Worm (Caenorhabditis elegans) whole organism, L1 larva: ENCODE data around the gene Y110A2AL.4.
A peak's percentile ranks its signal among the peaks of the same experiment; 100 is the strongest.

Source experiments
- C04F5.9 ChIP-seq: sonication (generic microtip); optimal IDR thresholded peaks from 2 replicates; lab custom pipeline; 2016; ENCODE audit warnings: missing genetic modification characterization, missing compliant biosample characterization
- C16A3.4 ChIP-seq: fragments of 150-350 bp; optimal IDR thresholded peaks from 2 replicates; lab custom pipeline; 2014; ENCODE audit warnings: missing biosample characterization, missing genetic modification characterization
- F16B12.6 ChIP-seq: fragments of 150-350 bp; optimal IDR thresholded peaks from 2 replicates; lab custom pipeline; 2014; ENCODE audit warnings: missing biosample characterization, missing genetic modification characterization
- Y116A8C.19 ChIP-seq: sonication (generic microtip); optimal IDR thresholded peaks from 2 replicates; lab custom pipeline; 2016; ENCODE audit warnings: missing compliant biosample characterization, missing genetic modification characterization, borderline replicate concordance
- alr-1 ChIP-seq: fragments of 200-800 bp; sonication (Bioruptor generic); optimal IDR thresholded peaks from 2 replicates; lab custom pipeline; 2018; ENCODE audit warnings: borderline replicate concordance, mild to moderate bottlenecking, missing genetic modification characterization, missing compliant biosample characterization
- aly-2 ChIP-seq: fragments of 150-350 bp; optimal IDR thresholded peaks from 2 replicates; lab custom pipeline; 2014; ENCODE audit warnings: missing biosample characterization, missing genetic modification characterization
- ama-1 ChIP-seq: fragments of 150-350 bp; optimal IDR thresholded peaks from 2 replicates; lab custom pipeline; 2014
- blmp-1 ChIP-seq: fragments of 150-350 bp; optimal IDR thresholded peaks from 2 replicates; lab custom pipeline; 2014; ENCODE audit warnings: missing biosample characterization, missing genetic modification characterization
- ceh-63 ChIP-seq: fragments of 200-800 bp; sonication (Bioruptor generic); optimal IDR thresholded peaks from 2 replicates; lab custom pipeline; 2018; ENCODE audit warnings: mild to moderate bottlenecking, missing genetic modification characterization, missing compliant biosample characterization
- ceh-90 ChIP-seq: sonication (generic microtip); optimal IDR thresholded peaks from 2 replicates; lab custom pipeline; 2016; ENCODE audit warnings: missing genetic modification characterization, missing compliant biosample characterization
- dpl-1 ChIP-seq, 3 experiments: fragments of 150-350 bp in 2 of 3; sonication (generic microtip) in 1 of 3; optimal IDR thresholded peaks; 2 replicates each; lab custom pipeline; 2014 to 2017; ENCODE audit warnings: missing biosample characterization in 3 of 3, missing genetic modification characterization in 3 of 3, missing genetic modification reagents in 3 of 3
- dsc-1 ChIP-seq: sonication (generic microtip); optimal IDR thresholded peaks from 2 replicates; lab custom pipeline; 2016; ENCODE audit warnings: mild to moderate bottlenecking, missing genetic modification characterization, missing compliant biosample characterization
- egl-13 ChIP-seq: sonication (generic microtip); optimal IDR thresholded peaks from 2 replicates; lab custom pipeline; 2016; ENCODE audit warnings: missing genotype, missing genetic modification reagents, missing genetic modification characterization, missing compliant biosample characterization
- egl-27 ChIP-seq, 2 experiments: fragments of 150-350 bp in 1 of 2; sonication (generic microtip); optimal IDR thresholded peaks; 3 replicates each; lab custom pipeline; 2017 to 2018; ENCODE audit warnings: missing biosample characterization in 2 of 2, missing genetic modification characterization in 2 of 2, missing genetic modification reagents in 2 of 2
- elt-2 ChIP-seq: sonication (generic microtip); optimal IDR thresholded peaks from 2 replicates; lab custom pipeline; 2016; ENCODE audit warnings: missing genetic modification characterization, mild to moderate bottlenecking, inconsistent platforms, missing compliant biosample characterization, missing genetic modification reagents
- elt-3 ChIP-seq, 6 experiments: fragments of 150-350 bp in 1 of 6; sonication (generic microtip); optimal IDR thresholded peaks; 2 replicates each; lab custom pipeline; 2017 to 2018; ENCODE audit warnings: missing biosample characterization in 6 of 6, missing genetic modification characterization in 6 of 6, inconsistent platforms in 1 of 6
- ets-5 ChIP-seq: fragments of 200-800 bp; sonication (Bioruptor generic); IDR thresholded peaks from 2 replicates; pipeline ENCODE4 v1.3.6; 2022; ENCODE audit warnings: missing genetic modification characterization, missing compliant biosample characterization
- fkh-4 ChIP-seq: sonication (generic microtip); optimal IDR thresholded peaks from 2 replicates; lab custom pipeline; 2016; ENCODE audit warnings: missing compliant biosample characterization, missing genetic modification characterization, borderline replicate concordance
- fkh-8 ChIP-seq: sonication (generic microtip); optimal IDR thresholded peaks from 2 replicates; lab custom pipeline; 2016; ENCODE audit warnings: mild to moderate bottlenecking, missing genetic modification characterization, missing compliant biosample characterization
- grh-1 ChIP-seq: fragments of 200-800 bp; sonication (Bioruptor generic); IDR thresholded peaks from 2 replicates; pipeline ENCODE4 v1.3.6; 2022; ENCODE audit warnings: missing genetic modification reagents, missing genetic modification characterization, missing compliant biosample characterization
- jun-1 ChIP-seq: fragments of 150-350 bp; optimal IDR thresholded peaks from 2 replicates; lab custom pipeline; 2014; ENCODE audit warnings: missing biosample characterization, missing genetic modification reagents, missing genetic modification characterization
- lin-13 ChIP-seq: fragments of 150-350 bp; optimal IDR thresholded peaks from 2 replicates; lab custom pipeline; 2014; ENCODE audit warnings: missing biosample characterization, missing genetic modification reagents, missing genetic modification characterization
- lin-14 ChIP-seq: fragments of 200-800 bp; sonication (Bioruptor generic); optimal IDR thresholded peaks from 2 replicates; lab custom pipeline; 2018; ENCODE audit warnings: mild to moderate bottlenecking, missing genetic modification characterization, moderate library complexity, missing compliant biosample characterization
- lin-35 ChIP-seq, 2 experiments: fragments of 150-350 bp; optimal IDR thresholded peaks; 2 replicates each; lab custom pipeline; 2014; ENCODE audit warnings: missing biosample characterization in 2 of 2, missing genetic modification characterization in 2 of 2, missing genetic modification reagents in 2 of 2
- lin-39 ChIP-seq: fragments of 150-350 bp; optimal IDR thresholded peaks from 2 replicates; lab custom pipeline; 2014; ENCODE audit warnings: missing biosample characterization, missing genetic modification reagents, missing genetic modification characterization
- mab-9 ChIP-seq: fragments of 200-800 bp; sonication (Bioruptor generic); IDR thresholded peaks from 2 replicates; pipeline ENCODE4 v1.3.6; 2022; ENCODE audit warnings: missing genetic modification reagents, missing genetic modification characterization, missing compliant biosample characterization
- mef-2 ChIP-seq: fragments of 150-350 bp; optimal IDR thresholded peaks from 2 replicates; lab custom pipeline; 2014; ENCODE audit warnings: missing biosample characterization, missing genetic modification characterization
- mep-1 ChIP-seq: fragments of 150-350 bp; optimal IDR thresholded peaks from 2 replicates; lab custom pipeline; 2014; ENCODE audit warnings: missing biosample characterization, missing genetic modification characterization
- nhr-11 ChIP-seq: fragments of 150-350 bp; optimal IDR thresholded peaks from 2 replicates; lab custom pipeline; 2014; ENCODE audit warnings: missing biosample characterization, missing genetic modification characterization
- nhr-12 ChIP-seq: sonication (generic microtip); optimal IDR thresholded peaks from 2 replicates; lab custom pipeline; 2017; ENCODE audit warnings: missing biosample characterization, missing genetic modification characterization
- nhr-20 ChIP-seq: sonication (generic microtip); optimal IDR thresholded peaks from 2 replicates; lab custom pipeline; 2016; ENCODE audit warnings: mild to moderate bottlenecking, missing genetic modification characterization, missing compliant biosample characterization
- nhr-237 ChIP-seq: fragments of 150-350 bp; optimal IDR thresholded peaks from 2 replicates; lab custom pipeline; 2014; ENCODE audit warnings: missing biosample characterization, missing genetic modification characterization
- nhr-28 ChIP-seq: fragments of 150-350 bp; optimal IDR thresholded peaks from 2 replicates; lab custom pipeline; 2014; ENCODE audit warnings: missing biosample characterization, missing genetic modification characterization
- nhr-71 ChIP-seq: sonication (generic microtip); optimal IDR thresholded peaks from 2 replicates; lab custom pipeline; 2016; ENCODE audit warnings: mild to moderate bottlenecking, missing genetic modification characterization, moderate library complexity, missing compliant biosample characterization
- nhr-76 ChIP-seq: sonication (generic microtip); optimal IDR thresholded peaks from 2 replicates; lab custom pipeline; 2017; ENCODE audit warnings: missing biosample characterization, missing genetic modification characterization
- nhr-77 ChIP-seq: fragments of 150-350 bp; optimal IDR thresholded peaks from 2 replicates; lab custom pipeline; 2014; ENCODE audit warnings: missing biosample characterization, missing genetic modification characterization
- pag-3 ChIP-seq: sonication (generic microtip); optimal IDR thresholded peaks from 2 replicates; lab custom pipeline; 2017; ENCODE audit warnings: missing genetic modification characterization, mild to moderate bottlenecking, missing compliant biosample characterization, antibody characterized with exemption, borderline replicate concordance; ENCODE audit not compliant: insufficient read depth
- pax-3 ChIP-seq: fragments of 200-800 bp; sonication (Bioruptor generic); optimal IDR thresholded peaks from 2 replicates; lab custom pipeline; 2018; ENCODE audit warnings: mild to moderate bottlenecking, missing genetic modification characterization, moderate library complexity, missing compliant biosample characterization
- pqm-1 ChIP-seq: sonication (generic microtip); optimal IDR thresholded peaks from 3 replicates; lab custom pipeline; 2017; ENCODE audit warnings: missing biosample characterization, missing genetic modification characterization
- skn-1 ChIP-seq: fragments of 150-350 bp; optimal IDR thresholded peaks from 2 replicates; lab custom pipeline; 2014; ENCODE audit warnings: missing biosample characterization, missing genetic modification characterization
- sox-4 ChIP-seq: sonication (generic microtip); optimal IDR thresholded peaks from 2 replicates; lab custom pipeline; 2016; ENCODE audit warnings: missing genetic modification characterization, missing compliant biosample characterization
- sptf-1 ChIP-seq: fragments of 150-350 bp; optimal IDR thresholded peaks from 2 replicates; lab custom pipeline; 2014; ENCODE audit warnings: missing biosample characterization, missing genetic modification characterization
- sup-37 ChIP-seq: fragments of 200-800 bp; sonication (Bioruptor generic); optimal IDR thresholded peaks from 2 replicates; lab custom pipeline; 2018; ENCODE audit warnings: mild to moderate bottlenecking, missing genetic modification characterization, missing compliant biosample characterization
- swsn-7 ChIP-seq: sonication (generic microtip); optimal IDR thresholded peaks from 2 replicates; lab custom pipeline; 2016; ENCODE audit warnings: missing genetic modification characterization, missing compliant biosample characterization
- tlp-1 ChIP-seq: fragments of 150-350 bp; optimal IDR thresholded peaks from 2 replicates; lab custom pipeline; 2014; ENCODE audit warnings: missing biosample characterization, missing genetic modification characterization
- unc-30 ChIP-seq: sonication (generic microtip); optimal IDR thresholded peaks from 2 replicates; lab custom pipeline; 2017; ENCODE audit warnings: missing biosample characterization, missing genetic modification characterization
- unc-62 ChIP-seq: fragments of 150-350 bp; optimal IDR thresholded peaks from 2 replicates; lab custom pipeline; 2014; ENCODE audit warnings: missing biosample characterization, missing genetic modification reagents, missing genetic modification characterization
- unc-86 ChIP-seq: sonication (generic microtip); optimal IDR thresholded peaks from 2 replicates; lab custom pipeline; 2016; ENCODE audit warnings: missing genetic modification characterization, missing compliant biosample characterization
- unc-98 ChIP-seq: fragments of 200-800 bp; sonication (Bioruptor generic); IDR thresholded peaks from 2 replicates; pipeline ENCODE4 v1.3.6; 2022; ENCODE audit warnings: missing genetic modification characterization, missing compliant biosample characterization
- vab-15 ChIP-seq: sonication (generic microtip); optimal IDR thresholded peaks from 2 replicates; lab custom pipeline; 2017; ENCODE audit warnings: missing genotype, mild to moderate bottlenecking, missing genetic modification characterization, missing compliant biosample characterization
- xbp-1 ChIP-seq: sonication (generic microtip); optimal IDR thresholded peaks from 2 replicates; lab custom pipeline; 2016; ENCODE audit warnings: missing genetic modification characterization, missing compliant biosample characterization
- zag-1 ChIP-seq: fragments of 150-350 bp; optimal IDR thresholded peaks from 2 replicates; lab custom pipeline; 2014; ENCODE audit warnings: missing biosample characterization, missing genetic modification characterization
- zip-4 ChIP-seq: fragments of 200-800 bp; sonication (Bioruptor generic); optimal IDR thresholded peaks from 2 replicates; lab custom pipeline; 2018; ENCODE audit warnings: mild to moderate bottlenecking, missing genetic modification characterization, moderate library complexity, missing compliant biosample characterization
- ztf-4 ChIP-seq: fragments of 150-350 bp; optimal IDR thresholded peaks from 2 replicates; lab custom pipeline; 2014; ENCODE audit warnings: missing biosample characterization, missing genetic modification characterization

Y110A2AL.4 gene

ce11 chrII:2832098-2832497 is 7.0 kb upstream of the Y110A2AL.4 start:
- TF ChIP-seq ztf-4 (tag; lab: Kevin White, UChicago) (no peak), elt-2 (tag; lab: Kevin White, UChicago) (no peak), egl-13 (no peak), lin-14 (GFP tag; lab: Kevin White, UChicago) (peak; percentile 77), grh-1 (GFP tag; lab: Robert Waterston, UW) (no peak), sox-4 (tag; lab: Kevin White, UChicago) (no peak), sup-37 (GFP tag; lab: Kevin White, UChicago) (no peak), fkh-8 (no peak), F16B12.6 (no peak), zip-4 (no peak), aly-2 (tag; lab: Kevin White, UChicago) (no peak), nhr-76 (tag; lab: Kevin White, UChicago) (no peak), nhr-11 (tag; lab: Kevin White, UChicago) (no peak), ceh-63 (GFP tag; lab: Kevin White, UChicago) (no peak), nhr-20 (peak; percentile 44), pax-3 (tag; lab: Kevin White, UChicago) (no peak), vab-15 (tag; lab: Kevin White, UChicago) (no peak), egl-27 (tag; optimal IDR thresholded peaks at IDR 0.05; lab: Kevin White, UChicago) (no peak), dpl-1 (GFP tag; optimal IDR thresholded peaks at IDR 0.05; lab: Kevin White, UChicago) (peak in 2 of 3 experiments; percentile 10 to 15), nhr-77 (tag; lab: Kevin White, UChicago) (peak; percentile 9), pag-3 (tag; lab: Kevin White, UChicago) (no peak), mep-1 (tag; lab: Kevin White, UChicago) (peak; percentile 48), lin-35 (GFP tag; optimal IDR thresholded peaks at IDR 0.05; lab: Kevin White, UChicago) (peak in 1 of 2 experiments; percentile 37), lin-39 (tag; lab: Kevin White, UChicago) (no peak), C16A3.4 (no peak), unc-62 (GFP tag; lab: Kevin White, UChicago) (no peak), nhr-12 (tag; lab: Kevin White, UChicago) (no peak), C04F5.9 (no peak), alr-1 (no peak), ceh-90 (no peak), fkh-4 (tag; lab: Kevin White, UChicago) (no peak), unc-30 (no peak), lin-13 (GFP tag; lab: Kevin White, UChicago) (no peak), mef-2 (tag; lab: Kevin White, UChicago) (peak; percentile 43), mab-9 (GFP tag; lab: Robert Waterston, UW) (no peak), zag-1 (no peak), xbp-1 (peak; percentile 7), skn-1 (tag; lab: Kevin White, UChicago) (no peak), elt-3 (tag; optimal IDR thresholded peaks at IDR 0.05; lab: Kevin White, UChicago) (peak in 1 of 6 experiments; percentile 38), ets-5 (GFP tag; lab: Robert Waterston, UW) (no peak), nhr-71 (peak; percentile 52), nhr-28 (tag; lab: Kevin White, UChicago) (no peak), unc-86 (tag; lab: Kevin White, UChicago) (no peak), nhr-237 (no peak), dsc-1 (tag; lab: Kevin White, UChicago) (no peak), blmp-1 (tag; lab: Kevin White, UChicago) (peak; percentile 52), sptf-1 (tag; lab: Kevin White, UChicago) (no peak), ama-1 (lab: Kevin White, UChicago) (no peak), tlp-1 (tag; lab: Kevin White, UChicago) (no peak), Y116A8C.19 (tag; lab: Kevin White, UChicago) (no peak), unc-98 (GFP tag; lab: Robert Waterston, UW) (no peak), pqm-1 (no peak), swsn-7 (peak; percentile 10), jun-1 (tag; lab: Kevin White, UChicago) (no peak)
